Worm (Caenorhabditis elegans) whole organism, L2 larva: Measurements from ENCODE around the gene M03D4.3.

Experiments used
- ceh-16 ChIP-seq: fragments of 150-350 bp; optimal IDR thresholded peaks from 2 replicates; lab custom pipeline; 2014; ENCODE audit warnings: missing biosample characterization, missing genetic modification characterization
- lin-11 ChIP-seq: fragments of 150-350 bp; sonication (generic microtip); optimal IDR thresholded peaks from 2 replicates; lab custom pipeline; 2014; ENCODE audit warnings: missing biosample characterization, missing genetic modification characterization, inconsistent platforms, mixed read lengths
- lin-13 ChIP-seq: fragments of 150-350 bp; optimal IDR thresholded peaks from 2 replicates; lab custom pipeline; 2014; ENCODE audit warnings: missing biosample characterization, missing genetic modification reagents, missing genetic modification characterization
- nhr-23 ChIP-seq: fragments of 150-350 bp; optimal IDR thresholded peaks from 2 replicates; lab custom pipeline; 2014; ENCODE audit warnings: missing biosample characterization, missing genetic modification reagents, missing genetic modification characterization
- nhr-6 ChIP-seq: fragments of 150-350 bp; optimal IDR thresholded peaks from 2 replicates; lab custom pipeline; 2014; ENCODE audit warnings: missing biosample characterization, missing genetic modification characterization
- unc-55 ChIP-seq: fragments of 150-350 bp; sonication (generic microtip); optimal IDR thresholded peaks from 3 replicates; lab custom pipeline; 2014; ENCODE audit warnings: missing biosample characterization, missing genetic modification reagents, missing genetic modification characterization
- ztf-11 ChIP-seq: sonication (generic microtip); optimal IDR thresholded peaks from 2 replicates; lab custom pipeline; 2017; ENCODE audit warnings: missing biosample characterization, missing genetic modification characterization

ce11 chrIV:6135592-6135991 is 23.4 kb upstream of the M03D4.3 start:
- TF ChIP-seq nhr-23 (tag; lab: Kevin White, UChicago) (no peak), nhr-6 (tag; lab: Kevin White, UChicago) (no peak), ceh-16 (tag; lab: Kevin White, UChicago) (no peak), lin-11 (no peak), lin-13 (GFP tag; lab: Kevin White, UChicago) (no peak), unc-55 (GFP tag; lab: Kevin White, UChicago) (no peak), ztf-11 (tag; lab: Kevin White, UChicago) (no peak)
